Worm (Caenorhabditis elegans): Measurements from ENCODE around the gene Y42H9AR.2.

The Y42H9AR.2 gene

DNA sequence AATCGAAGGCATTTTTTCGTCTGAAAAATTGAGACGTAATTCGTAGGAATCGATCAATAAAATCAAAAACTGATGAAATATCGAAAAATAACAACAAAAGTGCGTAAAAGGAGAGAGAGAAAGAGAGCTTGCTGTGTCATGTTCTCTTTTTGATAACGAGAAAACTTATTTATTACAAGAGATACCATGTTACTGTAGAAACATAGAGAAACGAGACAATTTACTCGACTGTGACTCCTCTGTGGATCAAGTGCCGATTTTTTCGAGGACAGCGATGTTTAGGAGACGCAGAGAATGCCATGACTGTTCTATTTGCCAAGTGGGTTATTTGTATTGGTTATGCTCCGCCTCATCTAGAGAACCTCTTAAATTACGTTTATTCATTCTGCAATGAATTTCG is 33.8 kb downstream of the Y42H9AR.2 start, which contains the start of gene sph-1 (continued):
- TF ChIP-seq F26F4.8 (GFP tag; conservative IDR thresholded peaks at IDR 0.05) (no peak), hlh-30 (tag; optimal IDR thresholded peaks at IDR 0.05; ENCODE audit: insufficient read depth) (peak; percentile 76), nhr-11 (tag; optimal IDR thresholded peaks at IDR 0.05) (no peak), php-3 (GFP tag; IDR thresholded peaks at IDR 0.05) (0 out of 2 replicates have a peak, but pooled peaks have one; percentile 25), Y5F2A.4 (GFP tag; optimal IDR thresholded peaks at IDR 0.05) (no peak), ces-1 (GFP tag; optimal IDR thresholded peaks at IDR 0.05) (no peak), dve-1 (tag; optimal IDR thresholded peaks at IDR 0.05; ENCODE audit: insufficient read depth) (peak; percentile 82), nhr-28 (tag; optimal IDR thresholded peaks at IDR 0.05) (peak; percentile 52), nhr-25 (tag; optimal IDR thresholded peaks at IDR 0.05; ENCODE audit: borderline replicate concordance, insufficient read depth) (no peak), skn-1 (tag; optimal IDR thresholded peaks at IDR 0.05) (no peak)

DNA sequence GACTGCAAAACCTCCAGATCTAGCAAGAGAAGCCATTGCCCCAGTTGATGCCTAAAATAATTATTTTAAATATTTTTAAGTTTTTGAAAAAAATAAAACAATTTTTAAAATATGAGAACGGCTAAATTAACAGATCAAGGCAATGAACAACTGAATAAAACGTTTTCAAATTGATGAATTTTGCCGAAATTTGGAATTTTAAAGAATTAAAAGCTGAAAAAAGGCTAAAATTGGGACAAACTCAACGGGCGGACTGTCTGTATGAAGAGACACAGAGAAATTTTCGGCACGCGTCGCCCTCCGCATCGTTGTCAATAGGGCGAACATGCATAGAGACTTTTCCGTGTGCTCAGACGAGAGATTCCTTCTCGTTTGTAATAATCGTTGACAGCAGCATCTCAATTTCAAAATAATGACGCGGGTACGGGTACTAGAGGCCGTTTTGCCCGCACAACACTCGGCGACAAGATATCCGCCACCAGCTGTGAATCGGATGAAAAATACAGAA is 36.4 kb downstream of the Y42H9AR.2 start, which contains the start of the genes isp-1 and islo-1:
TSS of gene isp-1 (minus strand) at position 51 of the 508 bp plus-strand sequence.
TSS of gene islo-1 (plus strand) at position 385 of the 508 bp plus-strand sequence.
- TF ChIP-seq ceh-20 (GFP tag; IDR thresholded peaks at IDR 0.05), result no peak
- no peak for TF ChIP-seq ceh-82 (tag; optimal IDR thresholded peaks at IDR 0.05)
- TF ChIP-seq T26A8.4 (GFP tag; IDR thresholded peaks at IDR 0.05), result no peak
- no peak for TF ChIP-seq vab-7 (GFP tag; IDR thresholded peaks at IDR 0.05)
- no peak for TF ChIP-seq mdt-29 (GFP tag; IDR thresholded peaks at IDR 0.05)
- no peak for TF ChIP-seq Y75B8A.6 (GFP tag; IDR thresholded peaks at IDR 0.05)
- no peak for TF ChIP-seq daf-19 (GFP tag; conservative IDR thresholded peaks at IDR 0.05)
- peak; percentile 41 for TF ChIP-seq nhr-77 (tag; optimal IDR thresholded peaks at IDR 0.05)
- TF ChIP-seq lsy-2 (tag; optimal IDR thresholded peaks at IDR 0.05), result peak in 1 of 2 experiments; percentile 61
- no peak for TF ChIP-seq tra-1 (GFP tag; IDR thresholded peaks at IDR 0.05)
- TF ChIP-seq spr-1 (tag; optimal IDR thresholded peaks at IDR 0.05), result no peak
- TF ChIP-seq zag-1 (tag; optimal IDR thresholded peaks at IDR 0.05), result no peak
- TF ChIP-seq ceh-32 (tag; optimal IDR thresholded peaks at IDR 0.05; ENCODE audit: poor library complexity), result no peak
- TF ChIP-seq duxl-1 (tag; optimal IDR thresholded peaks at IDR 0.05; ENCODE audit: poor library complexity), result no peak
- TF ChIP-seq unc-130 (GFP tag; optimal IDR thresholded peaks at IDR 0.05), result peak; percentile 35
- no peak for TF ChIP-seq D1046.2 (GFP tag; IDR thresholded peaks at IDR 0.05)
- no peak for TF ChIP-seq aly-2 (tag; optimal IDR thresholded peaks at IDR 0.05)
- no peak for TF ChIP-seq ztf-11 (tag; optimal IDR thresholded peaks at IDR 0.05)
- no peak for TF ChIP-seq skn-1 (tag; optimal IDR thresholded peaks at IDR 0.05)
- no peak for TF ChIP-seq fkh-10 (GFP tag; optimal IDR thresholded peaks at IDR 0.05)
- no peak for TF ChIP-seq pqm-1 (tag; optimal IDR thresholded peaks at IDR 0.05)
- TF ChIP-seq ZK546.5 (tag; optimal IDR thresholded peaks at IDR 0.05), result no peak
- TF ChIP-seq ama-1 (optimal IDR thresholded peaks at IDR 0.05), result peak; percentile 75
- no peak for TF ChIP-seq Y48G9A.11 (GFP tag; IDR thresholded peaks at IDR 0.05)
- TF ChIP-seq zip-2 (tag; optimal IDR thresholded peaks at IDR 0.05), result no peak
- TF ChIP-seq F44E2.7 (GFP tag; IDR thresholded peaks at IDR 0.05), result no peak
- TF ChIP-seq tag-97 (GFP tag; IDR thresholded peaks at IDR 0.05), result no peak
- peak; percentile 69 for TF ChIP-seq mep-1 (tag; optimal IDR thresholded peaks at IDR 0.05)
- TF ChIP-seq mxl-2 (GFP tag; conservative IDR thresholded peaks at IDR 0.05), result no peak
- TF ChIP-seq hmg-1.1 (GFP tag; IDR thresholded peaks at IDR 0.05), result no peak
- TF ChIP-seq ctbp-1 (GFP tag; IDR thresholded peaks at IDR 0.05), result no peak
- peak; percentile 33 for TF ChIP-seq nhr-25 (tag; optimal IDR thresholded peaks at IDR 0.05; ENCODE audit: borderline replicate concordance, insufficient read depth)
- no peak for TF ChIP-seq arid-1 (GFP tag; conservative IDR thresholded peaks at IDR 0.05)
- TF ChIP-seq madf-5 (GFP tag; IDR thresholded peaks at IDR 0.05), result no peak
- no peak for TF ChIP-seq zfp-2 (tag; optimal IDR thresholded peaks at IDR 0.05)
- TF ChIP-seq R02D3.7 (tag; optimal IDR thresholded peaks at IDR 0.05), result no peak
- no peak for TF ChIP-seq Y105C5A.15 (GFP tag; IDR thresholded peaks at IDR 0.05)
- peak; percentile 39 for TF ChIP-seq hlh-11 (tag; optimal IDR thresholded peaks at IDR 0.05)
- no peak for TF ChIP-seq nhr-42 (GFP tag; IDR thresholded peaks at IDR 0.05)
- TF ChIP-seq ceh-62 (tag; optimal IDR thresholded peaks at IDR 0.05), result no peak
- TF ChIP-seq dmd-8 (GFP tag; IDR thresholded peaks at IDR 0.05), result no peak
- no peak for TF ChIP-seq snpc-4 (tag; optimal IDR thresholded peaks at IDR 0.05)

Measured in whole organism, L4 larva.